ENCODE assay signal across 4 worm cellular contexts in genomic region chrII:2191383-2191782, ce11.
TF ChIP-seq lines count a peak whose summit lies in the region.

No protein-coding gene starts in this region.

TF ChIP-seq in whole organism, L1 larva, 84 proteins besides CTCF, POLR2A, EP300 and RAD21:
- TF ChIP-seq ces-1 (GFP tag; optimal IDR thresholded peaks at IDR 0.05; lab: Kevin White, UChicago) (no peak), unc-86 (tag; optimal IDR thresholded peaks at IDR 0.05; lab: Kevin White, UChicago) (peak; percentile 1), mdl-1 (tag; optimal IDR thresholded peaks at IDR 0.05; lab: Kevin White, UChicago) (no peak), lin-39 (tag; optimal IDR thresholded peaks at IDR 0.05; lab: Kevin White, UChicago) (no peak), lin-14 (GFP tag; optimal IDR thresholded peaks at IDR 0.05; lab: Kevin White, UChicago) (peak; percentile 70), ama-1 (optimal IDR thresholded peaks at IDR 0.05; lab: Kevin White, UChicago) (no peak), unc-130 (tag; optimal IDR thresholded peaks at IDR 0.05; lab: Kevin White, UChicago) (no peak)

TF ChIP-seq in whole organism, L2 larva, 48 proteins besides CTCF, POLR2A, EP300 and RAD21:
- TF ChIP-seq lsy-2 (tag; optimal IDR thresholded peaks at IDR 0.05; lab: Kevin White, UChicago) (peak in 1 of 2 experiments; percentile 3), sma-9 (GFP tag; optimal IDR thresholded peaks at IDR 0.05; lab: Kevin White, UChicago) (peak; percentile 2), sma-9 (tag; optimal IDR thresholded peaks at IDR 0.05; lab: Kevin White, UChicago) (no peak), blmp-1 (tag; optimal IDR thresholded peaks at IDR 0.05; lab: Kevin White, UChicago; ENCODE audit: insufficient read depth) (no peak), ztf-1 (GFP tag; conservative IDR thresholded peaks at IDR 0.05; lab: Robert Waterston, UW) (no peak)

TF ChIP-seq in whole organism, L3 larva, 47 proteins besides CTCF, POLR2A, EP300 and RAD21:
- TF ChIP-seq lin-39 (tag; optimal IDR thresholded peaks at IDR 0.05; lab: Kevin White, UChicago) (peak; percentile 54), elt-3 (tag; optimal IDR thresholded peaks at IDR 0.05; lab: Kevin White, UChicago) (no peak), nfya-1 (tag; optimal IDR thresholded peaks at IDR 0.05; lab: Kevin White, UChicago; ENCODE audit: insufficient read depth) (peak; percentile 2)

TF ChIP-seq in whole organism, L4 larva, 104 proteins besides CTCF, POLR2A, EP300 and RAD21:
- no peak for TF ChIP-seq lin-1 (GFP tag; IDR thresholded peaks at IDR 0.05; lab: Robert Waterston, UW)
- TF ChIP-seq mdt-29 (GFP tag; IDR thresholded peaks at IDR 0.05; lab: Robert Waterston, UW), result no peak
- peak; percentile 84 for TF ChIP-seq aha-1 (tag; lab: Kevin White, UChicago)

Comparison
In these comparisons a context has a peak if more than half of its experiments do, and no peak if none do; other contexts are left out.
1. Of the 29 proteins assayed by ChIP-seq in both whole organism, L4 larva and whole organism, L1 larva: peak only in whole organism, L4 larva: aha-1; only in whole organism, L1 larva: none; in both: none; in neither: 28.